Fruit fly (Drosophila melanogaster) whole organism, adult: ENCODE data around the gene Pde1c.

ENCODE experiments used
- CG11617 ChIP-seq: fragments of 200-800 bp; sonication (Bioruptor generic); optimal IDR thresholded peaks from 2 replicates; lab custom pipeline; 2017; ENCODE audit warnings: mild to moderate bottlenecking, missing biosample characterization, missing genetic modification reagents, missing genetic modification characterization
- CG1620 ChIP-seq: fragments of 200-800 bp; sonication (Bioruptor generic); optimal IDR thresholded peaks from 2 replicates; lab custom pipeline; 2016; ENCODE audit warnings: missing biosample characterization, missing genetic modification characterization
- CG7101 ChIP-seq: fragments of 200-800 bp; sonication (Bioruptor generic); optimal IDR thresholded peaks from 2 replicates; lab custom pipeline; 2018; ENCODE audit warnings: missing biosample characterization, mild to moderate bottlenecking, missing genetic modification characterization, moderate library complexity
- Mnt ChIP-seq: fragments of 200-800 bp; sonication (Bioruptor generic); optimal IDR thresholded peaks from 2 replicates; lab custom pipeline; 2016; ENCODE audit warnings: missing biosample characterization, mild to moderate bottlenecking, missing genetic modification characterization
- bab1 ChIP-seq: fragments of 200-800 bp; sonication (Bioruptor generic); optimal IDR thresholded peaks from 3 replicates; lab custom pipeline; 2019; ENCODE audit warnings: missing biosample characterization, mild to moderate bottlenecking, missing genetic modification characterization, moderate library complexity
- kay ChIP-seq: fragments of 200-800 bp; sonication (Bioruptor generic); peaks from one replicate; lab custom pipeline; 2016; ENCODE audit warnings: missing biosample characterization, missing genetic modification characterization, borderline replicate concordance
- pad ChIP-seq: fragments of 200-800 bp; sonication (Bioruptor generic); optimal IDR thresholded peaks from 3 replicates; lab custom pipeline; 2017; ENCODE audit warnings: missing biosample characterization, missing genetic modification characterization, mild to moderate bottlenecking, moderate library complexity, missing genetic modification reagents
- toe ChIP-seq: fragments of 200-800 bp; sonication (Bioruptor generic); optimal IDR thresholded peaks from 2 replicates; lab custom pipeline; 2016; ENCODE audit warnings: missing biosample characterization, missing genetic modification characterization

DNA sequence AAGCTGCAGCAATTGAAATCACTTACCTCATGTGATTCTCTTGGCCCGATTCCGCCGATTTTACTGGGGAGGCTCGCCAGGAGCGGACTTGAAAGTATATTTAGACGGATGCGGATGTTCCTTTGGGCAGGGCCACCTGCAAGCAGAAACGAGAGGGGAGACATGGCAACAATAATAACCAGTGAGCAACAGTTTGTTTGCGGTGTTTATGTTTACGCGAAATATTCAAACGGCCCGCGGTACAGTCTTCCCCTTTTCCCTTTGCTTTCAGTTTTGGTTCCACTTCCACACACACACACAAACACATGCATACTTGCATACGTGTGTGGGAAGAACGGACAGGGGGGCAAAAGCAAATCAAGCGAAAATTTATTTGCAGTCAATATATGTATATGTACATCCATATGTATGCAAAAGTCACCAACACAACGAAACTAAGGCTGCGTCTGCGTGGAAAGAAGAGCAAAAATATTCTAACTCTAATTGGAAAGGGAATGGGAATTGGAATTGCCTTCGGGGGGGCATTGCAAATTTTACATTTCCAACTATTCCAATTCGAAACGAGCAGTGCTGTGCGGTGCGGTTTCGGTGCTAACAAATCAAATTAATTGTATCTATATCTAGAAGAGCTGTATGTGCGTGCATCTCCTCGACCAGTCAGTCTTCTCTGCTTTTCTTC is 122.2 kb downstream of the Pde1c start:
- TF ChIP-seq CG7101 (tag; lab: Kevin White, UChicago) (no peak), CG11617 (no peak), CG1620 (no peak), pad (GFP tag; lab: Kevin White, UChicago) (peak; percentile 81), Mnt (no peak), toe (GFP tag; lab: Kevin White, UChicago) (no peak), bab1 (no peak), kay (GFP tag; lab: Kevin White, UChicago) (no peak)
